Fruit fly (Drosophila melanogaster) whole organism, embryonic: ENCODE data around the gene MSAmiP.
A peak's percentile ranks its signal among the peaks of the same experiment; 100 is the strongest.

Source experiments
- ATbp ChIP-seq: fragments of 200-800 bp; sonication (Bioruptor generic); optimal IDR thresholded peaks from 2 replicates; lab custom pipeline; 2017; ENCODE audit warnings: missing biosample characterization, mild to moderate bottlenecking, missing genetic modification characterization, missing genetic modification reagents
- Abd-B ChIP-seq: fragments of 200-800 bp; sonication (Bioruptor generic); optimal IDR thresholded peaks from 2 replicates; lab custom pipeline; 2018; ENCODE audit warnings: missing biosample characterization, mild to moderate bottlenecking, missing genetic modification characterization, moderate library complexity
- Awh ChIP-seq: fragments of 200-800 bp; sonication (Bioruptor generic); IDR thresholded peaks from 2 replicates; pipeline ENCODE4, ENCODE4 v1.3.6; 2022; ENCODE audit warnings: missing biosample characterization, missing genetic modification characterization
- BEAF-32 ChIP-seq: fragments of 200-800 bp; sonication (Bioruptor generic); optimal IDR thresholded peaks from 3 replicates; lab custom pipeline; 2017; ENCODE audit warnings: missing biosample characterization, missing genetic modification characterization, mild to moderate bottlenecking, moderate library complexity, missing genetic modification reagents
- CG11504 ChIP-seq: fragments of 200-800 bp; sonication (Bioruptor generic); optimal IDR thresholded peaks from 3 replicates; lab custom pipeline; 2019; ENCODE audit warnings: missing biosample characterization, mild to moderate bottlenecking, missing genetic modification characterization, moderate library complexity
- CG11696 ChIP-seq: fragments of 200-800 bp; sonication (Bioruptor generic); IDR thresholded peaks from 2 replicates; pipeline ENCODE4 v1.3.6; 2022; ENCODE audit warnings: missing biosample characterization, missing genetic modification characterization
- CG1529 ChIP-seq: fragments of 200-800 bp; sonication (Bioruptor generic); optimal IDR thresholded peaks from 3 replicates; lab custom pipeline; 2018; ENCODE audit warnings: missing biosample characterization, missing genetic modification characterization
- CG2875 ChIP-seq: fragments of 200-800 bp; sonication (Bioruptor generic); optimal IDR thresholded peaks from 2 replicates; lab custom pipeline; 2017; ENCODE audit warnings: missing biosample characterization, mild to moderate bottlenecking, missing genetic modification characterization, missing genetic modification reagents
- CG31388 ChIP-seq: fragments of 200-800 bp; sonication (Bioruptor generic); optimal IDR thresholded peaks from 2 replicates; lab custom pipeline; 2016; ENCODE audit warnings: missing biosample characterization, missing genetic modification characterization
- CG33557 ChIP-seq: fragments of 200-800 bp; sonication (Bioruptor generic); optimal IDR thresholded peaks from 2 replicates; lab custom pipeline; 2019; ENCODE audit warnings: missing biosample characterization, mild to moderate bottlenecking, missing genetic modification characterization, moderate library complexity
- CG3838 ChIP-seq: fragments of 200-800 bp; sonication (Bioruptor generic); optimal IDR thresholded peaks from 3 replicates; lab custom pipeline; 2016; ENCODE audit warnings: missing biosample characterization, missing genetic modification characterization
- CG4730 ChIP-seq: fragments of 200-800 bp; sonication (Bioruptor generic); IDR thresholded peaks from 2 replicates; pipeline ENCODE4 v1.3.6; 2022; ENCODE audit warnings: missing biosample characterization, missing genetic modification characterization
- CG4820 ChIP-seq: fragments of 200-800 bp; sonication (Bioruptor generic); optimal IDR thresholded peaks from 3 replicates; lab custom pipeline; 2016; ENCODE audit warnings: missing biosample characterization, missing genetic modification characterization
- CG7745 ChIP-seq: fragments of 200-800 bp; sonication (Bioruptor generic); optimal IDR thresholded peaks from 2 replicates; lab custom pipeline; 2018; ENCODE audit warnings: missing biosample characterization, mild to moderate bottlenecking, missing genetic modification characterization, moderate library complexity
- CG8281 ChIP-seq: fragments of 200-800 bp; sonication (Bioruptor generic); optimal IDR thresholded peaks from 2 replicates; lab custom pipeline; 2018; ENCODE audit warnings: missing biosample characterization, mild to moderate bottlenecking, missing genetic modification characterization, moderate library complexity
- CG8924 ChIP-seq: fragments of 200-800 bp; optimal IDR thresholded peaks from 3 replicates; lab custom pipeline; 2019; ENCODE audit warnings: missing biosample characterization, mild to moderate bottlenecking, missing genetic modification characterization, moderate library complexity
- CG9727 ChIP-seq: fragments of 200-800 bp; sonication (Bioruptor generic); optimal IDR thresholded peaks from 3 replicates; lab custom pipeline; 2017; ENCODE audit warnings: missing biosample characterization, mild to moderate bottlenecking, missing genetic modification characterization
- CG9932 ChIP-seq: fragments of 200-800 bp; sonication (Bioruptor generic); IDR thresholded peaks from 2 replicates; pipeline ENCODE4 v1.3.6; 2022; ENCODE audit warnings: missing biosample characterization, missing genetic modification characterization
- CrebB ChIP-seq: fragments of 200-800 bp; sonication (Bioruptor generic); optimal IDR thresholded peaks from 3 replicates; lab custom pipeline; 2018; ENCODE audit warnings: missing biosample characterization, mild to moderate bottlenecking, missing genetic modification characterization
- Dek ChIP-seq: fragments of 200-800 bp; sonication (Bioruptor generic); optimal IDR thresholded peaks from 3 replicates; lab custom pipeline; 2019; ENCODE audit warnings: missing biosample characterization, mild to moderate bottlenecking, missing genetic modification characterization, moderate library complexity
- Dfd ChIP-seq, 2 experiments: fragments of >200 bp; optimal IDR thresholded peaks; 2 replicates each; lab custom pipeline; 2017; ENCODE audit warnings: missing biosample characterization in 2 of 2, missing genetic modification characterization in 2 of 2
- Doc3 ChIP-seq: fragments of 200-800 bp; sonication (Bioruptor generic); IDR thresholded peaks from 3 replicates; pipeline ENCODE4 v1.3.6; 2022; ENCODE audit warnings: missing biosample characterization, missing genetic modification characterization; ENCODE audit not compliant: partially characterized antibody
- H2.0 ChIP-seq: fragments of 200-800 bp; sonication (Bioruptor generic); IDR thresholded peaks from 2 replicates; pipeline ENCODE4 v1.3.6; 2022; ENCODE audit warnings: missing biosample characterization, missing genetic modification characterization
- HLH3B ChIP-seq: fragments of 200-800 bp; sonication (Bioruptor generic); IDR thresholded peaks from 2 replicates; pipeline ENCODE4 v1.3.6; 2022; ENCODE audit warnings: missing biosample characterization, missing genetic modification characterization
- HLH4C ChIP-seq: fragments of 200-800 bp; sonication (Bioruptor generic); IDR thresholded peaks from 3 replicates; pipeline ENCODE4 v1.3.6; 2022; ENCODE audit warnings: missing biosample characterization, missing genetic modification characterization; ENCODE audit not compliant: partially characterized antibody
- HLH54F ChIP-seq: fragments of 200-800 bp; sonication (Bioruptor generic); optimal IDR thresholded peaks from 3 replicates; lab custom pipeline; 2016; ENCODE audit warnings: missing biosample characterization, missing genetic modification characterization
- Jarid2 ChIP-seq: fragments of 200-800 bp; sonication (Bioruptor generic); optimal IDR thresholded peaks from 3 replicates; lab custom pipeline; 2017; ENCODE audit warnings: mild to moderate bottlenecking, missing biosample characterization, missing genetic modification reagents, missing genetic modification characterization
- Ptx1 ChIP-seq: fragments of 200-800 bp; sonication (Bioruptor generic); IDR thresholded peaks from 2 replicates; pipeline ENCODE4 v1.3.6; 2022; ENCODE audit warnings: missing biosample characterization, missing genetic modification characterization
- Sin3A ChIP-seq: fragments of >200 bp; optimal IDR thresholded peaks from 2 replicates; lab custom pipeline; 2018
- Sox100B ChIP-seq: fragments of 200-800 bp; sonication (Bioruptor generic); optimal IDR thresholded peaks from 3 replicates; lab custom pipeline; 2018; ENCODE audit warnings: missing biosample characterization, mild to moderate bottlenecking, missing genetic modification characterization
- Sry-δ ChIP-seq: fragments of 200-800 bp; sonication (Bioruptor generic); optimal IDR thresholded peaks from 2 replicates; lab custom pipeline; 2016; ENCODE audit warnings: missing biosample characterization, missing genetic modification characterization
- ash1 ChIP-seq: fragments of 200-800 bp; sonication (Bioruptor generic); optimal IDR thresholded peaks from 2 replicates; lab custom pipeline; 2018; ENCODE audit warnings: missing biosample characterization, mild to moderate bottlenecking, missing genetic modification characterization
- ci ChIP-seq: fragments of 200-800 bp; sonication (Bioruptor generic); IDR thresholded peaks from 3 replicates; pipeline ENCODE4 v1.3.6; 2022; ENCODE audit warnings: missing biosample characterization, missing genetic modification characterization
- dimm ChIP-seq: fragments of 200-800 bp; sonication (Bioruptor generic); IDR thresholded peaks from 2 replicates; pipeline ENCODE4 v1.3.6; 2022; ENCODE audit warnings: missing biosample characterization, missing genetic modification characterization
- dpn ChIP-seq, 2 experiments: fragments of 200-800 bp; sonication (Bioruptor generic); optimal IDR thresholded peaks; 3 replicates each; lab custom pipeline; 2016; ENCODE audit warnings: missing biosample characterization in 2 of 2, missing genetic modification characterization in 2 of 2
- dysf ChIP-seq: fragments of 200-800 bp; sonication (Bioruptor generic); IDR thresholded peaks from 3 replicates; pipeline ENCODE4 v1.3.6; 2022; ENCODE audit warnings: missing biosample characterization, missing genetic modification characterization
- fd102C ChIP-seq: fragments of 200-800 bp; sonication (Bioruptor generic); optimal IDR thresholded peaks from 2 replicates; lab custom pipeline; 2018; ENCODE audit warnings: missing biosample characterization, mild to moderate bottlenecking, missing genetic modification characterization, moderate library complexity
- h ChIP-seq: fragments of >200 bp; optimal IDR thresholded peaks from 2 replicates; lab custom pipeline; 2017
- hth ChIP-seq: fragments of >200 bp; optimal IDR thresholded peaks from 2 replicates; lab custom pipeline; 2017; ENCODE audit warnings: inconsistent platforms
- insv ChIP-seq, 2 experiments: fragments of 200-800 bp; sonication (Bioruptor generic); optimal IDR thresholded peaks; 3 replicates each; lab custom pipeline; 2016 to 2018; ENCODE audit warnings: missing biosample characterization in 2 of 2, missing genetic modification characterization in 2 of 2
- kni ChIP-seq: fragments of 200-800 bp; sonication (Bioruptor generic); optimal IDR thresholded peaks from 3 replicates; lab custom pipeline; 2017; ENCODE audit warnings: mild to moderate bottlenecking, missing biosample characterization, missing genetic modification reagents, missing genetic modification characterization
- lab ChIP-seq: fragments of 200-800 bp; sonication (Bioruptor generic); optimal IDR thresholded peaks from 3 replicates; lab custom pipeline; 2017; ENCODE audit warnings: missing biosample characterization, missing genetic modification characterization, mild to moderate bottlenecking, moderate library complexity, missing genetic modification reagents
- pho ChIP-seq: fragments of 200-800 bp; sonication (Bioruptor generic); optimal IDR thresholded peaks from 2 replicates; lab custom pipeline; 2016; ENCODE audit warnings: missing biosample characterization, missing genetic modification characterization
- run ChIP-seq: fragments of 200-800 bp; sonication (Bioruptor generic); optimal IDR thresholded peaks from 3 replicates; lab custom pipeline; 2018; ENCODE audit warnings: missing biosample characterization, mild to moderate bottlenecking, missing genetic modification characterization
- shn ChIP-seq: fragments of 200-800 bp; sonication (Bioruptor generic); optimal IDR thresholded peaks from 3 replicates; lab custom pipeline; 2016; ENCODE audit warnings: missing biosample characterization, missing genetic modification characterization
- sob ChIP-seq: fragments of 200-800 bp; sonication (Bioruptor generic); IDR thresholded peaks from 2 replicates; pipeline ENCODE4 v1.3.6; 2022; ENCODE audit warnings: missing biosample characterization, missing genetic modification characterization
- sr ChIP-seq: fragments of 200-800 bp; sonication (Bioruptor generic); IDR thresholded peaks from 3 replicates; pipeline ENCODE4 v1.3.6; 2022; ENCODE audit warnings: missing biosample characterization, missing genetic modification characterization
- ttk ChIP-seq: fragments of 200-800 bp; sonication (Bioruptor generic); IDR thresholded peaks from 2 replicates; pipeline ENCODE4 v2.1.2; 2022; ENCODE audit warnings: missing biosample characterization, missing genetic modification characterization
- tup ChIP-seq: fragments of 200-800 bp; sonication (Bioruptor generic); optimal IDR thresholded peaks from 2 replicates; lab custom pipeline; 2016; ENCODE audit warnings: missing biosample characterization, mild to moderate bottlenecking, missing genetic modification characterization, moderate library complexity
- usp ChIP-seq: fragments of >200 bp; optimal IDR thresholded peaks from 2 replicates; lab custom pipeline; 2017; ENCODE audit warnings: missing biosample characterization, missing genetic modification characterization
- zf30C ChIP-seq: fragments of 200-800 bp; sonication (Bioruptor generic); optimal IDR thresholded peaks from 3 replicates; lab custom pipeline; 2018; ENCODE audit warnings: missing biosample characterization, mild to moderate bottlenecking, missing genetic modification characterization

The MSAmiP gene

dm6 chr3R:16837583-16838198, 58.4 kb downstream of the MSAmiP start (continued):
- TF ChIP-seq Abd-B (GFP tag; lab: Kevin White, UChicago) (no peak), ci (GFP tag; lab: Robert Waterston, UW) (peak; percentile 68; the same call in 2 of the 3 replicates), Doc3 (GFP tag; lab: Robert Waterston, UW) (no peak), sr (GFP tag; lab: Robert Waterston, UW) (no peak), tup (GFP tag; lab: Kevin White, UChicago) (no peak), CG4730 (GFP tag; lab: Robert Waterston, UW) (peak; percentile 25; the same call in 1 of the 2 replicates), CG11504 (tag; lab: Kevin White, UChicago) (peak; percentile 73), hth (no peak), H2.0 (GFP tag; lab: Robert Waterston, UW) (0 out of 2 replicates have a peak, but pooled peaks have one; percentile 12), dysf (peak; percentile 61; the same call in 2 of the 3 replicates), CG8924 (tag; lab: Kevin White, UChicago) (peak; percentile 73), Sin3A (lab: Kevin White, UChicago) (no peak), Dek (tag; lab: Kevin White, UChicago) (no peak), usp (GFP tag; lab: Kevin White, UChicago) (no peak), Jarid2 (GFP tag; lab: Kevin White, UChicago) (no peak), ttk (GFP tag; lab: Robert Waterston, UW) (peak; percentile 52; the same call in 1 of the 2 replicates), Sox100B (peak; percentile 51), CG2875 (GFP tag; lab: Kevin White, UChicago) (peak; percentile 12), CG4820 (peak; percentile 28), HLH54F (GFP tag; lab: Kevin White, UChicago) (no peak), BEAF-32 (GFP tag; lab: Kevin White, UChicago) (no peak), CG7745 (tag; lab: Kevin White, UChicago) (no peak), CG11696 (GFP tag; lab: Robert Waterston, UW) (no peak), lab (peak; percentile 60), Ptx1 (peak; percentile 72; the same call in 1 of the 2 replicates), zf30C (GFP tag; lab: Kevin White, UChicago) (peak; percentile 73), CG33557 (GFP tag; lab: Kevin White, UChicago) (peak; percentile 52), Dfd (GFP tag; optimal IDR thresholded peaks at IDR 0.05; lab: Kevin White, UChicago) (no peak), ATbp (GFP tag; lab: Kevin White, UChicago) (peak; percentile 39), HLH3B (GFP tag; lab: Robert Waterston, UW) (peak; percentile 75), pho (GFP tag; lab: Kevin White, UChicago) (no peak), CrebB (no peak), CG8281 (tag; lab: Kevin White, UChicago) (no peak), Sry-δ (no peak), run (tag; lab: Kevin White, UChicago) (no peak), dpn (GFP tag; optimal IDR thresholded peaks at IDR 0.05; lab: Kevin White, UChicago) (peak in 1 of 2 experiments; percentile 50), shn (GFP tag; lab: Kevin White, UChicago) (no peak), sob (peak; percentile 45; the same call in 1 of the 2 replicates), CG9727 (GFP tag; lab: Kevin White, UChicago) (peak; percentile 73), CG1529 (GFP tag; lab: Kevin White, UChicago) (no peak), Awh (GFP tag; lab: Robert Waterston, UW) (peak; percentile 56; the same call in 1 of the 2 replicates), fd102C (GFP tag; lab: Kevin White, UChicago) (peak; percentile 25), CG9932 (GFP tag; lab: Robert Waterston, UW) (no peak), kni (no peak), h (no peak), HLH4C (GFP tag; lab: Robert Waterston, UW) (no peak), CG31388 (GFP tag; lab: Kevin White, UChicago) (no peak), ash1 (no peak), insv (GFP tag; optimal IDR thresholded peaks at IDR 0.05; lab: Kevin White, UChicago) (no peak), CG3838 (GFP tag; lab: Kevin White, UChicago) (no peak), dimm (GFP tag; lab: Robert Waterston, UW) (no peak)
